Worm (Caenorhabditis elegans): Measurements from ENCODE around the gene R11E3.1.

The R11E3.1 gene

DNA sequence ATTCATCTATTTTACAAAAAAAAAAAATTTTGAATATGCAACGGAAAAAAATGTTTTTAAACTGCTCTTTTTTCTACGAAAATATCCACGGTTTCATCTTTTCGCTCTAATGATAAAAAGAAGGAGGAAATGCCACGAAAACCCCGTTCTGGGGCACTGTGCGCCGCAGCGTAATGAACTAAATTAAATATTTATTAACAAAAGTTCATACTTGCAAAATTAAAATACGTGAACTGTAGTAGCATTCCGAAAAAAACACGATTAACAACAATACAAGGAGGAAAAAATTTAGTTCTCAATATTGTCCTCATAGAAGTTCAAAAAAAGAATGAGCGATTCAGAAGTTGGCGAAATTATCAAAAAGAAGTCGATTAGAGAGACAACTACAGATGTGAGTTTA, at the start of gene R11E3.1:
Gene R11E3.1 (plus strand): TSS at position 301 of the 400 bp plus-strand sequence.
- TF ChIP-seq ceh-16 (tag; optimal IDR thresholded peaks at IDR 0.05) = no peak
- no peak for TF ChIP-seq daf-12 (tag; optimal IDR thresholded peaks at IDR 0.05)
- TF ChIP-seq lsy-12 (tag; optimal IDR thresholded peaks at IDR 0.05) = no peak
- no peak for TF ChIP-seq nhr-25 (tag; optimal IDR thresholded peaks at IDR 0.05)
- no peak for TF ChIP-seq skn-1 (tag; optimal IDR thresholded peaks at IDR 0.05)
- TF ChIP-seq egl-5 (tag; optimal IDR thresholded peaks at IDR 0.05) = no peak
- TF ChIP-seq lin-15B (tag; optimal IDR thresholded peaks at IDR 0.05) = no peak
- TF ChIP-seq snpc-4 (tag; optimal IDR thresholded peaks at IDR 0.05) = no peak
- no peak for TF ChIP-seq nhr-77 (tag; optimal IDR thresholded peaks at IDR 0.05)
- TF ChIP-seq fos-1 (tag; optimal IDR thresholded peaks at IDR 0.05) = no peak
- no peak for TF ChIP-seq jun-1 (tag; optimal IDR thresholded peaks at IDR 0.05)
- no peak for TF ChIP-seq nhr-11 (tag; optimal IDR thresholded peaks at IDR 0.05)
- TF ChIP-seq mml-1 (tag; optimal IDR thresholded peaks at IDR 0.05) = no peak
- no peak for TF ChIP-seq ceh-28 (tag; optimal IDR thresholded peaks at IDR 0.05)
- no peak for TF ChIP-seq pha-4 (tag; optimal IDR thresholded peaks at IDR 0.05)
- TF ChIP-seq ceh-82 (tag; optimal IDR thresholded peaks at IDR 0.05) = no peak

DNA sequence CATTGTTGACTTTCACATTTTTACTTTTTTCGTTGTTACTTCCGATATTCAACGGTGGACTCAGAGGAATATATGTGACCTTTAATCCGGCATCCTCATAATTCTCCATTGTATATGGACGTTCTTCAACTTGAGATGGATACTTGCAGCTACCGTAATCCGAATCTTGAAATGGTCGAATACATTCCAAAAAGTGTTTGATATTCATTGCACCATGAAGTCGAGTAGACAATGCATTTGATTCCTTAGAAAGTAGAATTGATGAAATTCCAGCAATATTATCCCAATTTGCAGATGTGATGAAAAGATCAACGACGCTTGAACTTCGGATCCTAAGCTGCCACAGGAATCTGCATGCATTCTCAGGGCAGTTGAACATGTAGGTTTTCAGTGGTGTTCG, 47.1 kb upstream of the R11E3.1 start:
- TF ChIP-seq nhr-237 (tag; optimal IDR thresholded peaks at IDR 0.05) = no peak

DNA sequence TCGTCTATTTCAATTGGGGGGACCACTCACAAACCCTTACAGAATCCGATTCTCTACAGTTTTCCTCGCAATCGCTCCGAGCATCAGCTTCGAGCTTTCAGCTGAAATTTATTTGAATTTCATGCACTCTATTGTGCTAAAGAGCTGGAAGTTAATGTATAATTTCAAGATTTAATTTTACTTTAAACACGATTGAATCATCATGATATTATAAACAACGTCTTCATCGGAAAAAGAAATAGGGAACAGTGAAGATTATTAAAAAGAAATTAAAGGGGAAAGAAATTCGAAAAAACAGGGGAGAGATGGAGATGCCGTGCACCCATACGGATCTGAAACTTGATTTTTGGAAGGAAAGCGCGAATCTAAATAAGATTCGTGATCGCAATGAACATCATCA, 45.4 kb upstream of the R11E3.1 start, which contains the start of gene hoe-1:
Gene hoe-1 (minus strand): TSS at position 101 of the 400 bp plus-strand sequence.
- TF ChIP-seq nhr-11 (tag; optimal IDR thresholded peaks at IDR 0.05) (no peak), fkh-2 (tag; optimal IDR thresholded peaks at IDR 0.05) (no peak), pha-4 (tag; optimal IDR thresholded peaks at IDR 0.05) (no peak), egl-5 (tag; optimal IDR thresholded peaks at IDR 0.05) (no peak), ceh-28 (tag; optimal IDR thresholded peaks at IDR 0.05) (no peak), nhr-43 (tag; optimal IDR thresholded peaks at IDR 0.05; ENCODE audit: poor library complexity, severe bottlenecking) (no peak), fos-1 (tag; optimal IDR thresholded peaks at IDR 0.05) (no peak), daf-12 (tag; optimal IDR thresholded peaks at IDR 0.05) (no peak), nhr-77 (tag; optimal IDR thresholded peaks at IDR 0.05) (no peak), aly-2 (tag; optimal IDR thresholded peaks at IDR 0.05) (no peak), eor-1 (tag; optimal IDR thresholded peaks at IDR 0.05) (no peak), pqm-1 (tag; optimal IDR thresholded peaks at IDR 0.05) (no peak), R02D3.7 (tag; optimal IDR thresholded peaks at IDR 0.05) (no peak), nhr-12 (tag; optimal IDR thresholded peaks at IDR 0.05) (no peak), snpc-4 (tag; optimal IDR thresholded peaks at IDR 0.05) (no peak), lin-39 (tag; optimal IDR thresholded peaks at IDR 0.05) (no peak), mml-1 (tag; optimal IDR thresholded peaks at IDR 0.05) (no peak), skn-1 (tag; optimal IDR thresholded peaks at IDR 0.05) (no peak)

DNA sequence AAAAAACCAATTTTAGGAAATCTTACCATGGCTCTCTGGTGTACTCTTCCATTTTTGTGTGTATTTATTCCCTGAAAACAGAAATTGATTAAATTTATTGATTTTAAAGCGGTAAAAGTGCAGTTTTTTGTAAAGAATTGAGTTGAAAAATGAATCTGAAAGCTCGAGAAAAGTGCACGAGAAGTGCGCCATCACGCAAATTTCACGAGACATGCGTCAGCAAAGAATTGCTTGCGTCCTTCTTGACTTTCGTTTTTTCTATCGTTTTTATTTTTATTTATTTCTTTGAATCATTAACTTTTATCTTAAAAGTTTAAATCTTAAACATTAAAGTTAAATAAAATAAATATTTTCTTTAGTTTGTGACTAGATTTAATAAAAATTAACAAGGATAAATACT, 44.1 kb upstream of the R11E3.1 start, which contains the start of gene timm-17B.1:
Gene timm-17B.1 (minus strand): TSS at position 71 of the 400 bp plus-strand sequence.
- TF ChIP-seq eor-1 (tag; optimal IDR thresholded peaks at IDR 0.05) (no peak), R02D3.7 (tag; optimal IDR thresholded peaks at IDR 0.05) (peak; percentile 73), snpc-4 (tag; optimal IDR thresholded peaks at IDR 0.05) (peak; percentile 29), lin-39 (tag; optimal IDR thresholded peaks at IDR 0.05) (no peak), tbx-2 (tag; optimal IDR thresholded peaks at IDR 0.05) (peak; percentile 49), mml-1 (tag; optimal IDR thresholded peaks at IDR 0.05) (no peak), skn-1 (tag; optimal IDR thresholded peaks at IDR 0.05) (peak; percentile 52), nhr-76 (tag; optimal IDR thresholded peaks at IDR 0.05) (no peak), lin-15B (tag; optimal IDR thresholded peaks at IDR 0.05) (peak; percentile 76), nhr-12 (tag; optimal IDR thresholded peaks at IDR 0.05) (no peak), pha-4 (tag; optimal IDR thresholded peaks at IDR 0.05) (peak; percentile 79), egl-27 (tag; optimal IDR thresholded peaks at IDR 0.05) (no peak), nhr-23 (tag; optimal IDR thresholded peaks at IDR 0.05) (peak; percentile 66), fkh-2 (tag; optimal IDR thresholded peaks at IDR 0.05) (no peak), nfya-1 (tag; optimal IDR thresholded peaks at IDR 0.05; ENCODE audit: insufficient read depth) (peak; percentile 81), nhr-43 (tag; optimal IDR thresholded peaks at IDR 0.05; ENCODE audit: poor library complexity, severe bottlenecking) (peak; percentile 75), hmg-11 (tag; optimal IDR thresholded peaks at IDR 0.05) (peak; percentile 45), ama-1 (optimal IDR thresholded peaks at IDR 0.05) (no peak), nhr-25 (tag; optimal IDR thresholded peaks at IDR 0.05) (peak; percentile 13), ceh-28 (tag; optimal IDR thresholded peaks at IDR 0.05) (peak; percentile 57), unc-39 (tag; optimal IDR thresholded peaks at IDR 0.05) (no peak), lsy-12 (tag; optimal IDR thresholded peaks at IDR 0.05) (peak; percentile 21), ceh-9 (tag; optimal IDR thresholded peaks at IDR 0.05) (no peak), elt-2 (tag; optimal IDR thresholded peaks at IDR 0.05) (peak; percentile 25), nhr-28 (tag; optimal IDR thresholded peaks at IDR 0.05) (no peak), pqm-1 (tag; optimal IDR thresholded peaks at IDR 0.05) (no peak)

Measured in whole organism, L3 larva.